Fruit fly (Drosophila melanogaster) whole organism, prepupa: ENCODE results near the gene inaF-B.

Source experiments
- Blimp-1 ChIP-seq: fragments of 200-800 bp; sonication (Bioruptor generic); optimal IDR thresholded peaks from 3 replicates; lab custom pipeline; 2017; ENCODE audit warnings: missing biosample characterization, missing genetic modification characterization, mild to moderate bottlenecking, moderate library complexity, missing genetic modification reagents
- CG11294 ChIP-seq: fragments of 200-800 bp; sonication (Bioruptor generic); IDR thresholded peaks from 2 replicates; pipeline ENCODE4 v1.3.6; 2022; ENCODE audit warnings: missing biosample characterization, missing genetic modification characterization
- CG11762 ChIP-seq: fragments of 200-800 bp; sonication (Bioruptor generic); optimal IDR thresholded peaks from 3 replicates; lab custom pipeline; 2016; ENCODE audit warnings: missing biosample characterization, missing genetic modification characterization; ENCODE audit not compliant: insufficient read depth
- CG11902 ChIP-seq: fragments of 200-800 bp; sonication (Bioruptor generic); optimal IDR thresholded peaks from 3 replicates; lab custom pipeline; 2016; ENCODE audit warnings: missing biosample characterization, missing genetic modification characterization
- CG15336 ChIP-seq: fragments of 200-800 bp; sonication (Bioruptor generic); IDR thresholded peaks from 2 replicates; pipeline ENCODE4 v1.3.6; 2022; ENCODE audit warnings: missing biosample characterization, missing genetic modification characterization
- CG1621 ChIP-seq: fragments of 200-800 bp; sonication (Bioruptor generic); optimal IDR thresholded peaks from 3 replicates; lab custom pipeline; 2018; ENCODE audit warnings: missing biosample characterization, mild to moderate bottlenecking, missing genetic modification characterization
- CG3032 ChIP-seq: fragments of 200-800 bp; optimal IDR thresholded peaks from 2 replicates; lab custom pipeline; 2019; ENCODE audit warnings: missing biosample characterization, mild to moderate bottlenecking, missing genetic modification characterization, moderate library complexity
- CG31627 ChIP-seq: fragments of 200-800 bp; sonication (Bioruptor generic); optimal IDR thresholded peaks from 3 replicates; lab custom pipeline; 2016; ENCODE audit warnings: missing biosample characterization, missing genetic modification characterization
- CG32006 ChIP-seq: fragments of 200-800 bp; sonication (Bioruptor generic); optimal IDR thresholded peaks from 3 replicates; lab custom pipeline; 2017; ENCODE audit warnings: missing biosample characterization, mild to moderate bottlenecking, missing genetic modification characterization
- CG3919 ChIP-seq: fragments of 200-800 bp; sonication (Bioruptor generic); optimal IDR thresholded peaks from 3 replicates; lab custom pipeline; 2016; ENCODE audit warnings: missing biosample characterization, missing genetic modification characterization
- CG6163 ChIP-seq: fragments of 200-800 bp; sonication (Bioruptor generic); IDR thresholded peaks from 3 replicates; pipeline ENCODE4 v1.3.6; 2022; ENCODE audit warnings: missing biosample characterization, missing genetic modification characterization
- CG6792 ChIP-seq: fragments of 200-800 bp; sonication (Bioruptor generic); optimal IDR thresholded peaks from 3 replicates; lab custom pipeline; 2016; ENCODE audit warnings: missing biosample characterization, missing genetic modification characterization
- CG7368 ChIP-seq: fragments of 200-800 bp; sonication (Bioruptor generic); optimal IDR thresholded peaks from 3 replicates; lab custom pipeline; 2016; ENCODE audit warnings: missing biosample characterization, missing genetic modification characterization
- CG8119 ChIP-seq: fragments of 200-800 bp; sonication (Bioruptor generic); IDR thresholded peaks from 3 replicates; pipeline ENCODE4 v1.3.6; 2022; ENCODE audit warnings: missing biosample characterization, missing genetic modification characterization
- CG9139 ChIP-seq: fragments of 200-800 bp; sonication (Bioruptor generic); optimal IDR thresholded peaks from 3 replicates; lab custom pipeline; 2017; ENCODE audit warnings: missing biosample characterization, mild to moderate bottlenecking, missing genetic modification characterization
- Eip93F ChIP-seq: fragments of 200-800 bp; sonication (Bioruptor generic); optimal IDR thresholded peaks from 2 replicates; lab custom pipeline; 2016; ENCODE audit warnings: missing biosample characterization, mild to moderate bottlenecking, missing genetic modification characterization
- Ets21C ChIP-seq: fragments of 200-800 bp; sonication (Bioruptor generic); optimal IDR thresholded peaks from 3 replicates; lab custom pipeline; 2016; ENCODE audit warnings: missing biosample characterization, missing genetic modification characterization
- Ets96B ChIP-seq: fragments of 200-800 bp; optimal IDR thresholded peaks from 2 replicates; lab custom pipeline; 2019; ENCODE audit warnings: missing biosample characterization, mild to moderate bottlenecking, missing genetic modification characterization, moderate library complexity
- Gug ChIP-seq: fragments of 200-800 bp; sonication (Bioruptor generic); IDR thresholded peaks from 2 replicates; pipeline ENCODE4 v1.3.6; 2022; ENCODE audit warnings: missing biosample characterization, missing genetic modification characterization
- Hr38 ChIP-seq: sonication (Bioruptor generic); optimal IDR thresholded peaks from 2 replicates; lab custom pipeline; 2016; ENCODE audit warnings: missing biosample characterization, missing genetic modification characterization
- Hr39 ChIP-seq: fragments of 200-800 bp; sonication (Bioruptor generic); optimal IDR thresholded peaks from 2 replicates; lab custom pipeline; 2016; ENCODE audit warnings: missing biosample characterization, missing genetic modification characterization
- Hr4 ChIP-seq: fragments of 200-800 bp; sonication (Bioruptor generic); optimal IDR thresholded peaks from 3 replicates; lab custom pipeline; 2016; ENCODE audit warnings: missing biosample characterization, missing genetic modification characterization
- Lpt ChIP-seq: fragments of 200-800 bp; sonication (Bioruptor generic); optimal IDR thresholded peaks from 3 replicates; lab custom pipeline; 2016; ENCODE audit warnings: missing biosample characterization, missing genetic modification characterization
- Met ChIP-seq: fragments of 200-800 bp; sonication (Bioruptor generic); optimal IDR thresholded peaks from 3 replicates; lab custom pipeline; 2016; ENCODE audit warnings: missing biosample characterization, missing genetic modification characterization
- OdsH ChIP-seq: fragments of 200-800 bp; sonication (Bioruptor generic); optimal IDR thresholded peaks from 3 replicates; lab custom pipeline; 2016; ENCODE audit warnings: missing biosample characterization, missing genetic modification characterization
- Sox15 ChIP-seq: fragments of 200-800 bp; sonication (Bioruptor generic); optimal IDR thresholded peaks from 3 replicates; lab custom pipeline; 2016; ENCODE audit warnings: missing biosample characterization, missing genetic modification characterization
- achi ChIP-seq: fragments of 200-800 bp; sonication (Bioruptor generic); optimal IDR thresholded peaks from 3 replicates; lab custom pipeline; 2016; ENCODE audit warnings: missing biosample characterization, missing genetic modification characterization
- cyc ChIP-seq: fragments of 200-800 bp; sonication (Bioruptor generic); optimal IDR thresholded peaks from 3 replicates; lab custom pipeline; 2016; ENCODE audit warnings: missing biosample characterization, missing genetic modification characterization
- dsx ChIP-seq: fragments of 200-800 bp; optimal IDR thresholded peaks from 3 replicates; lab custom pipeline; 2019; ENCODE audit warnings: missing biosample characterization, mild to moderate bottlenecking, missing genetic modification characterization, moderate library complexity; ENCODE audit not compliant: poor library complexity, severe bottlenecking
- eg ChIP-seq: fragments of 200-800 bp; sonication (Bioruptor generic); IDR thresholded peaks from 3 replicates; pipeline ENCODE4 v1.3.6; 2022; ENCODE audit warnings: missing biosample characterization, missing genetic modification characterization
- esn ChIP-seq: fragments of 200-800 bp; sonication (Bioruptor generic); optimal IDR thresholded peaks from 2 replicates; lab custom pipeline; 2016; ENCODE audit warnings: missing biosample characterization, mild to moderate bottlenecking, missing genetic modification characterization, moderate library complexity
- fkh ChIP-seq: fragments of 200-800 bp; sonication (Bioruptor generic); optimal IDR thresholded peaks from 3 replicates; lab custom pipeline; 2017; ENCODE audit warnings: missing biosample characterization, mild to moderate bottlenecking, missing genetic modification characterization, moderate library complexity
- net ChIP-seq: fragments of 200-800 bp; sonication (Bioruptor generic); optimal IDR thresholded peaks from 3 replicates; lab custom pipeline; 2016; ENCODE audit warnings: missing biosample characterization, missing genetic modification characterization
- pdm3 ChIP-seq: fragments of 200-800 bp; sonication (Bioruptor generic); optimal IDR thresholded peaks from 3 replicates; lab custom pipeline; 2016; ENCODE audit warnings: missing biosample characterization, missing genetic modification characterization
- salr ChIP-seq, 2 experiments: fragments of 200-800 bp; sonication (Bioruptor generic); optimal IDR thresholded peaks; 3 replicates each; lab custom pipeline; 2016 to 2018; ENCODE audit warnings: missing biosample characterization in 2 of 2, missing genetic modification characterization in 2 of 2, mild to moderate bottlenecking in 1 of 2
- spab ChIP-seq: fragments of 200-800 bp; sonication (Bioruptor generic); optimal IDR thresholded peaks from 2 replicates; lab custom pipeline; 2017; ENCODE audit warnings: missing biosample characterization, mild to moderate bottlenecking, missing genetic modification characterization, missing genetic modification reagents
- ss ChIP-seq, 2 experiments: fragments of 200-800 bp; sonication (Bioruptor generic); optimal IDR thresholded peaks; 2 replicates in 1 of 2; 3 replicates in 1 of 2; lab custom pipeline; 2017 to 2018; ENCODE audit warnings: mild to moderate bottlenecking in 2 of 2, missing biosample characterization in 2 of 2, missing genetic modification characterization in 2 of 2, moderate library complexity in 1 of 2
- svp ChIP-seq: fragments of 200-800 bp; sonication (Bioruptor generic); peaks from one replicate; lab custom pipeline; 2016; ENCODE audit warnings: missing biosample characterization, missing genetic modification characterization
- topi ChIP-seq: fragments of 200-800 bp; sonication (Bioruptor generic); optimal IDR thresholded peaks from 3 replicates; lab custom pipeline; 2016; ENCODE audit warnings: missing biosample characterization, missing genetic modification characterization
- vri ChIP-seq: fragments of 200-800 bp; sonication (Bioruptor generic); optimal IDR thresholded peaks from 3 replicates; lab custom pipeline; 2016; ENCODE audit warnings: missing biosample characterization, mild to moderate bottlenecking, missing genetic modification characterization

inaF-B gene

DNA sequence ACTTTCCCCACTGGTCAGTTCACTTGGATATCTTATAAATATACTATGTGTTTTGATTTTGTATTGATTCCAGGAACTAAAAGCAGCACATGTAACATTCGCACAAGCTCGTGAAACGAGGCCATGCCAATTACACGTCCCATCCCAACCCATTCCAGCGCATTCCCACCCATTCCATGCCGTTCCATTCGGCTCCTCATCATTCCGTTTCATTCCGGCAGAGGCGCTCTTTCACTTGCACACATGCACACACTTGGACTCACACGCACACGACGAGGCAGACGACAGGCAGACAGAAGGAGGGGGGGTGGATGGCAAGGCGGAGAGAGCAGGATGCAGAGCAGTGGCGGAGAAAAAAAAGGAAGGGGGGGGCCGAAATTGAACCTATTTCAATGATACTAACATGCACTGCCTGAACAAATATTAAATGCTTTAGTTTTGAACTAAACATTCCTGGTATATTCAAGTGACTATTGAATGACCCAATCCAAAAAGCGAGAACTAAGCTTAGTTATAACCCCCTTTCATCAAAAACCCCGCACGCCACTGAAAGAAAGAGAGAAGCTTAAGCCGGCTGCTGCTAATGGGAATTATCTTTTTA is 43.5 kb upstream of the inaF-B start (continued):
- TF ChIP-seq CG7368 (GFP tag; lab: Kevin White, UChicago) (peak; percentile 95), ss (GFP tag; optimal IDR thresholded peaks at IDR 0.05; lab: Kevin White, UChicago) (peak; percentile 95), CG6163 (GFP tag; lab: Robert Waterston, UW) (peak; percentile 94), topi (peak; percentile 96), Ets96B (peak; percentile 93), salr (GFP tag; optimal IDR thresholded peaks at IDR 0.05; lab: Kevin White, UChicago) (peak; percentile 91 to 92), vri (GFP tag; lab: Kevin White, UChicago) (peak; percentile 84), svp (GFP tag; lab: Kevin White, UChicago) (peak; percentile 96), cyc (GFP tag; lab: Kevin White, UChicago) (peak; percentile 96), CG11294 (GFP tag; lab: Robert Waterston, UW) (peak; percentile 70), CG8119 (GFP tag; lab: Robert Waterston, UW) (peak; percentile 95), CG1621 (tag; lab: Kevin White, UChicago) (peak; percentile 95), achi (GFP tag; lab: Kevin White, UChicago) (peak; percentile 94), dsx (GFP tag; lab: Kevin White, UChicago) (peak; percentile 92), CG15336 (GFP tag; lab: Robert Waterston, UW) (peak; percentile 94), Sox15 (GFP tag; lab: Kevin White, UChicago) (peak; percentile 93), Gug (GFP tag; lab: Robert Waterston, UW) (peak; percentile 90), CG11762 (GFP tag; lab: Kevin White, UChicago) (peak; percentile 90), CG11902 (GFP tag; lab: Kevin White, UChicago) (peak; percentile 93), CG3032 (tag; lab: Kevin White, UChicago) (peak; percentile 94), Met (GFP tag; lab: Kevin White, UChicago) (peak; percentile 96), spab (peak; percentile 95), fkh (GFP tag; lab: Kevin White, UChicago) (no peak), CG6792 (GFP tag; lab: Kevin White, UChicago) (peak; percentile 97), Hr39 (GFP tag; lab: Kevin White, UChicago) (peak; percentile 96)

DNA sequence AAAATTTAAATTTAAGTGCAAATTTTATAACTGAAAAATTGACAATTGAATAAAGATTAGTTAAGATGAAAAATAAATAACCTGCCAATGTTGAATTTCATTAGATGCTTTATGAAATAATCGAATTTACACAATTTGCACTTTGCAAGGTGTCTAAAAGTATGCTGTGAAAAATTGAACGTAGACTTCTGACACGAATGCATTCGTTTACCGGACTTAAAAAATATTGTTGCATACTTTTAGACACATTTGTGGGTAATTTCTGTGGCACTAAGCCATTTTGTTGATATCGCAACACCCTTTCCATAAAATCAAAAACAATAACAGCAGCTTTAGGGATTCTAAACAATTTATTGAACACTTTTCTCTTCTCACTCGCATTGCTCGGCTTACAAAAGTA is 36.9 kb upstream of the inaF-B start:
- TF ChIP-seq dsx (GFP tag; lab: Kevin White, UChicago) (no peak), OdsH (no peak), CG15336 (GFP tag; lab: Robert Waterston, UW) (no peak), CG9139 (GFP tag; lab: Kevin White, UChicago) (no peak), esn (no peak), Ets21C (GFP tag; lab: Kevin White, UChicago) (no peak), spab (no peak), eg (GFP tag; lab: Robert Waterston, UW) (no peak), Blimp-1 (GFP tag; lab: Kevin White, UChicago) (no peak), pdm3 (no peak), CG31627 (GFP tag; lab: Kevin White, UChicago) (no peak), CG6792 (GFP tag; lab: Kevin White, UChicago) (no peak)
- TF ChIP-seq, all 60 proteins: peak for 0

DNA sequence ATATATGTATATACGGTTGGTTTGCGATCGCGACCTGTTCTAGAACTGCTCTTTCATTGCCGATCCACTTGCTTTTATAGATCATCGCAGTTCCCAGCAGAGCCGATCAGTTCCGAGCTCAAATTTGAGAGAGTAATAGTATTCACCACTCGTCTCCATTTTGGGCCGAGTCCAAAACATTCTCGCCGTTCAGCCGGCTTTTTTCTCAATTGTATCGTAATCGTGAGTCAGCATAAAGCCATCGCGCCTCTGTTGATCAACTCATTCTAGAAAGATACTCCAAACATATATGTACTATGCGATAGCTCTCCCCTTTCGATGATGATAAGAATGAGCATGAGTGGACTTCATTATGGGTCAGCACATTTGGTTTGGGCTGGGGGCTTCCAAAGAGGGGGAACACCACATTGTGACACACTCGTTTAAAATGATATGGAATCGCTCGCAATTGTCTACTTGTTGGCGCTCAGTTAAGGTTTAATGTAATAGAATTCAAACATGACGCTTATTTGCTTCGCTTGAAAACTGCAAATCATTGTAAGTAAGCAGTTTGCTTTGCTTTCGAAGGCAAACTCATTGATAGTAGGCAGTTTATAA is 32.1 kb upstream of the inaF-B start, which contains the start of gene CG9360:
CG9360 (minus strand) TSS at position 51 of the 597 bp plus-strand sequence.
- TF ChIP-seq CG3919 (GFP tag; lab: Kevin White, UChicago) (no peak), Hr4 (no peak), CG6792 (GFP tag; lab: Kevin White, UChicago) (no peak), Ets21C (GFP tag; lab: Kevin White, UChicago) (no peak), Lpt (GFP tag; lab: Kevin White, UChicago) (no peak), cyc (GFP tag; lab: Kevin White, UChicago) (no peak), CG32006 (GFP tag; lab: Kevin White, UChicago) (no peak), Hr38 (GFP tag; lab: Kevin White, UChicago) (no peak), Eip93F (no peak), Met (GFP tag; lab: Kevin White, UChicago) (no peak), net (no peak)
